Worm (Caenorhabditis elegans): Measurements from ENCODE around the gene gtr-1.

Gene gtr-1

ce11 chrX:770537-770936, 32.0 kb upstream of the gtr-1 start, which contains the start of gene T04G9.7:
Gene T04G9.7 (plus strand): TSS chrX:770837.
- TF ChIP-seq lin-54 (GFP tag; optimal IDR thresholded peaks at IDR 0.05) (no peak), hmg-20 (GFP tag; IDR thresholded peaks at IDR 0.05) (no peak), hlh-12 (tag; optimal IDR thresholded peaks at IDR 0.05) (no peak), nhr-80 (tag; optimal IDR thresholded peaks at IDR 0.05) (no peak), ztf-25 (GFP tag; IDR thresholded peaks at IDR 0.05) (no peak), dpl-1 (GFP tag; optimal IDR thresholded peaks at IDR 0.05) (no peak)

DNA sequence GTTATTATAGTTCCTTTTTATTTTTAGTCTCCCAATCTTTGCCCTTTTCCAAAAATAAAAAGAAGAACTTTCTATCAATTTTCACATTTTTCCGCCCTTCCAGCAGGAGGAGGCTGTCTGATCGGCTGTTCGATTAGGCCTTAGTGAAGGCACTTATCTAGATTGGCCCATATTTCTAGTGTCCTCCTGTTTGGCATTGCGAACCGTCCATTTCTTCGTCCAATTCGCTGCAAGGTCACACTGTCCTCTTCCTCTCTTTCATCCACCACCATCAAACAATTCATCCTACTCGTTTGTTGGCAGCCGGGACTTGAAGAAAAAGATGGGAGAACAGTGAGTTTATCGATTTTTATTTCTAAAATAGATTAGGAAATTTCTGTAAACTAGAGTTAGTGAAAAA, 30.4 kb upstream of the gtr-1 start, which contains the start of gene T04G9.4:
Gene T04G9.4 (plus strand): TSS at position 293 of the 400 bp plus-strand sequence.
- TF ChIP-seq tbp1 (GFP tag; optimal IDR thresholded peaks at IDR 0.05) (no peak), nhr-120 (GFP tag; IDR thresholded peaks at IDR 0.05) (no peak), hsf-1 (GFP tag; IDR thresholded peaks at IDR 0.05) (no peak), ztf-25 (GFP tag; IDR thresholded peaks at IDR 0.05) (no peak), xnd-1 (tag; optimal IDR thresholded peaks at IDR 0.05) (no peak), F23B12.7 (tag; optimal IDR thresholded peaks at IDR 0.05; ENCODE audit: insufficient read depth) (no peak), let-607 (tag; optimal IDR thresholded peaks at IDR 0.05) (no peak), ztf-28 (GFP tag; IDR thresholded peaks at IDR 0.05) (no peak), K12H6.12 (tag; optimal IDR thresholded peaks at IDR 0.05) (no peak), lin-54 (GFP tag; optimal IDR thresholded peaks at IDR 0.05) (no peak), lsy-27 (tag; optimal IDR thresholded peaks at IDR 0.05; ENCODE audit: borderline replicate concordance, insufficient read depth) (no peak)

ce11 chrX:777421-777820, 25.2 kb upstream of the gtr-1 start, which contains the start of gene nas-15:
Gene nas-15 (plus strand): TSS chrX:777721.
- TF ChIP-seq madf-10 (tag; optimal IDR thresholded peaks at IDR 0.05), result no peak
- TF ChIP-seq xnd-1 (tag; optimal IDR thresholded peaks at IDR 0.05), result no peak
- TF ChIP-seq ekl-4 (GFP tag; IDR thresholded peaks at IDR 0.05), result no peak
- no peak for TF ChIP-seq cebp-2 (GFP tag; IDR thresholded peaks at IDR 0.05)
- no peak for TF ChIP-seq unc-62 (GFP tag; optimal IDR thresholded peaks at IDR 0.05)
- no peak for TF ChIP-seq dox-1 (GFP tag; IDR thresholded peaks at IDR 0.05)
- TF ChIP-seq him-1 (tag; optimal IDR thresholded peaks at IDR 0.05), result no peak
- no peak for TF ChIP-seq hlh-12 (tag; optimal IDR thresholded peaks at IDR 0.05)
- TF ChIP-seq F57A8.1 (GFP tag; optimal IDR thresholded peaks at IDR 0.05), result no peak
- no peak for TF ChIP-seq hmg-20 (GFP tag; IDR thresholded peaks at IDR 0.05)
- TF ChIP-seq attf-3 (GFP tag; conservative IDR thresholded peaks at IDR 0.05), result no peak
- TF ChIP-seq bed-2 (GFP tag; IDR thresholded peaks at IDR 0.05), result no peak
- no peak for TF ChIP-seq tbx-9 (tag; optimal IDR thresholded peaks at IDR 0.05; ENCODE audit: borderline replicate concordance)
- TF ChIP-seq nfya-1 (tag; optimal IDR thresholded peaks at IDR 0.05; ENCODE audit: borderline replicate concordance, insufficient read depth), result no peak

ce11 chrX:779259-779658, 23.3 kb upstream of the gtr-1 start:
- TF ChIP-seq dpl-1 (GFP tag; optimal IDR thresholded peaks at IDR 0.05) (no peak), bed-2 (GFP tag; IDR thresholded peaks at IDR 0.05) (no peak), athp-1 (tag; optimal IDR thresholded peaks at IDR 0.05) (no peak), T07F8.4 (tag; optimal IDR thresholded peaks at IDR 0.05) (no peak), ztf-18 (tag; optimal IDR thresholded peaks at IDR 0.05) (no peak), madf-10 (tag; optimal IDR thresholded peaks at IDR 0.05) (no peak), lin-40 (tag; optimal IDR thresholded peaks at IDR 0.05) (no peak), rcor-1 (GFP tag; IDR thresholded peaks at IDR 0.05) (no peak), cebp-2 (GFP tag; IDR thresholded peaks at IDR 0.05) (no peak), lsy-27 (tag; optimal IDR thresholded peaks at IDR 0.05; ENCODE audit: borderline replicate concordance, insufficient read depth) (no peak), madf-6 (GFP tag; IDR thresholded peaks at IDR 0.05) (no peak), hmg-20 (GFP tag; IDR thresholded peaks at IDR 0.05) (no peak), snpc-4 (GFP tag; optimal IDR thresholded peaks at IDR 0.05) (no peak), snpc-4 (tag; optimal IDR thresholded peaks at IDR 0.05) (no peak)

Measured in whole organism, young adult.